Worm (Caenorhabditis elegans) whole organism, L2 larva: ENCODE measurements around the gene srh-22.
A peak's percentile ranks its signal among the peaks of the same experiment; 100 is the strongest.

ENCODE experiments used
- C34F6.9 ChIP-seq: fragments of 150-350 bp; optimal IDR thresholded peaks from 2 replicates; lab custom pipeline; 2014; ENCODE audit warnings: missing biosample characterization, missing genetic modification characterization
- F13H6.1 ChIP-seq: sonication (generic microtip); optimal IDR thresholded peaks from 2 replicates; lab custom pipeline; 2016; ENCODE audit warnings: missing genetic modification characterization, missing compliant biosample characterization
- R02D3.7 ChIP-seq: fragments of 150-350 bp; optimal IDR thresholded peaks from 2 replicates; lab custom pipeline; 2014; ENCODE audit warnings: missing biosample characterization, missing genetic modification characterization
- Y55F3AM.14 ChIP-seq: fragments of 200-800 bp; sonication (Bioruptor generic); optimal IDR thresholded peaks from 2 replicates; lab custom pipeline; 2018; ENCODE audit warnings: mild to moderate bottlenecking, missing genetic modification characterization, missing compliant biosample characterization
- ZK546.5 ChIP-seq: sonication (generic microtip); optimal IDR thresholded peaks from 2 replicates; lab custom pipeline; 2017; ENCODE audit warnings: missing biosample characterization, missing genetic modification characterization
- alr-1 ChIP-seq: fragments of 150-350 bp; optimal IDR thresholded peaks from 2 replicates; lab custom pipeline; 2014; ENCODE audit warnings: missing biosample characterization, missing genetic modification characterization
- aly-2 ChIP-seq: fragments of 150-350 bp; optimal IDR thresholded peaks from 2 replicates; lab custom pipeline; 2014; ENCODE audit warnings: missing biosample characterization, missing genetic modification characterization
- blmp-1 ChIP-seq: sonication (generic microtip); optimal IDR thresholded peaks from 2 replicates; lab custom pipeline; 2017; ENCODE audit warnings: missing genetic modification characterization, mild to moderate bottlenecking, missing compliant biosample characterization, antibody characterized with exemption, moderate library complexity; ENCODE audit not compliant: insufficient read depth
- ceh-16 ChIP-seq: fragments of 150-350 bp; optimal IDR thresholded peaks from 2 replicates; lab custom pipeline; 2014; ENCODE audit warnings: missing biosample characterization, missing genetic modification characterization
- crh-2 ChIP-seq: sonication (generic microtip); optimal IDR thresholded peaks from 2 replicates; lab custom pipeline; 2017; ENCODE audit warnings: missing biosample characterization, missing genetic modification characterization
- egl-27 ChIP-seq: sonication (generic microtip); optimal IDR thresholded peaks from 3 replicates; lab custom pipeline; 2017; ENCODE audit warnings: missing biosample characterization, missing genetic modification reagents, missing genetic modification characterization
- elt-1 ChIP-seq: fragments of 150-350 bp; optimal IDR thresholded peaks from 2 replicates; lab custom pipeline; 2014; ENCODE audit warnings: missing biosample characterization, missing genetic modification characterization
- elt-3 ChIP-seq: sonication (generic microtip); optimal IDR thresholded peaks from 2 replicates; lab custom pipeline; 2017; ENCODE audit warnings: missing biosample characterization, missing genetic modification characterization
- fos-1 ChIP-seq: fragments of 150-350 bp; optimal IDR thresholded peaks from 2 replicates; lab custom pipeline; 2014; ENCODE audit warnings: missing biosample characterization, missing genetic modification characterization
- gmeb-1 ChIP-seq: fragments of 150-350 bp; optimal IDR thresholded peaks from 2 replicates; lab custom pipeline; 2014; ENCODE audit warnings: missing biosample characterization, missing genetic modification characterization
- lin-11 ChIP-seq: fragments of 150-350 bp; sonication (generic microtip); optimal IDR thresholded peaks from 2 replicates; lab custom pipeline; 2014; ENCODE audit warnings: missing biosample characterization, missing genetic modification characterization, inconsistent platforms, mixed read lengths
- lin-13 ChIP-seq: fragments of 150-350 bp; optimal IDR thresholded peaks from 2 replicates; lab custom pipeline; 2014; ENCODE audit warnings: missing biosample characterization, missing genetic modification reagents, missing genetic modification characterization
- lin-39 ChIP-seq: fragments of 150-350 bp; optimal IDR thresholded peaks from 2 replicates; lab custom pipeline; 2014; ENCODE audit warnings: missing biosample characterization, missing genetic modification reagents, missing genetic modification characterization
- lsy-2 ChIP-seq, 2 experiments: fragments of 150-350 bp in 1 of 2; sonication (generic microtip) in 1 of 2; optimal IDR thresholded peaks; 2 replicates each; lab custom pipeline; 2014 to 2017; ENCODE audit warnings: missing biosample characterization in 2 of 2, missing genetic modification characterization in 2 of 2
- mdl-1 ChIP-seq, 2 experiments: fragments of 150-350 bp in 1 of 2; sonication (generic microtip) in 1 of 2; optimal IDR thresholded peaks; 2 replicates each; lab custom pipeline; 2017; ENCODE audit warnings: missing biosample characterization in 2 of 2, missing genetic modification characterization in 2 of 2
- nhr-11 ChIP-seq: fragments of 150-350 bp; optimal IDR thresholded peaks from 2 replicates; lab custom pipeline; 2014; ENCODE audit warnings: missing biosample characterization, missing genetic modification characterization
- nhr-21 ChIP-seq: fragments of 150-350 bp; optimal IDR thresholded peaks from 2 replicates; lab custom pipeline; 2014; ENCODE audit warnings: missing biosample characterization, missing genetic modification characterization
- nhr-23 ChIP-seq: fragments of 150-350 bp; optimal IDR thresholded peaks from 2 replicates; lab custom pipeline; 2014; ENCODE audit warnings: missing biosample characterization, missing genetic modification reagents, missing genetic modification characterization
- nhr-237 ChIP-seq: fragments of 150-350 bp; optimal IDR thresholded peaks from 2 replicates; lab custom pipeline; 2014; ENCODE audit warnings: missing biosample characterization, missing genetic modification characterization
- nhr-25 ChIP-seq: fragments of 150-350 bp; sonication (generic microtip); optimal IDR thresholded peaks from 3 replicates; lab custom pipeline; 2014; ENCODE audit warnings: missing biosample characterization, missing genetic modification characterization
- nhr-6 ChIP-seq: fragments of 150-350 bp; optimal IDR thresholded peaks from 2 replicates; lab custom pipeline; 2014; ENCODE audit warnings: missing biosample characterization, missing genetic modification characterization
- nhr-77 ChIP-seq: fragments of 150-350 bp; optimal IDR thresholded peaks from 2 replicates; lab custom pipeline; 2014; ENCODE audit warnings: missing biosample characterization, missing genetic modification characterization
- sem-4 ChIP-seq: fragments of 150-350 bp; optimal IDR thresholded peaks from 2 replicates; lab custom pipeline; 2014; ENCODE audit warnings: missing biosample characterization, missing genetic modification reagents, missing genetic modification characterization
- sma-9 ChIP-seq, 2 experiments: fragments of 150-350 bp in 1 of 2; sonication (generic microtip) in 1 of 2; optimal IDR thresholded peaks; 2 replicates each; lab custom pipeline; 2014 to 2016; ENCODE audit warnings: missing genetic modification characterization in 2 of 2, mild to moderate bottlenecking in 1 of 2, missing biosample characterization in 1 of 2, missing compliant biosample characterization in 1 of 2, missing genetic modification reagents in 1 of 2, moderate library complexity in 1 of 2
- snpc-4 ChIP-seq: fragments of 150-350 bp; optimal IDR thresholded peaks from 2 replicates; lab custom pipeline; 2014; ENCODE audit warnings: missing biosample characterization, missing genetic modification characterization
- unc-39 ChIP-seq: fragments of 150-350 bp; optimal IDR thresholded peaks from 2 replicates; lab custom pipeline; 2014; ENCODE audit warnings: missing biosample characterization, missing genetic modification characterization
- unc-55 ChIP-seq: fragments of 150-350 bp; sonication (generic microtip); optimal IDR thresholded peaks from 3 replicates; lab custom pipeline; 2014; ENCODE audit warnings: missing biosample characterization, missing genetic modification reagents, missing genetic modification characterization
- unc-62 ChIP-seq: fragments of 150-350 bp; optimal IDR thresholded peaks from 2 replicates; lab custom pipeline; 2014; ENCODE audit warnings: missing biosample characterization, missing genetic modification reagents, missing genetic modification characterization
- zag-1 ChIP-seq: fragments of 150-350 bp; optimal IDR thresholded peaks from 2 replicates; lab custom pipeline; 2014; ENCODE audit warnings: missing biosample characterization, missing genetic modification characterization
- ztf-1 ChIP-seq: fragments of 200-800 bp; sonication (Bioruptor generic); conservative IDR thresholded peaks from 2 replicates; pipeline ENCODE4 v1.3.6; 2022; ENCODE audit warnings: missing genetic modification characterization, missing compliant biosample characterization
- ztf-4 ChIP-seq: fragments of 150-350 bp; optimal IDR thresholded peaks from 2 replicates; lab custom pipeline; 2014; ENCODE audit warnings: missing biosample characterization, missing genetic modification characterization

srh-22 gene

DNA sequence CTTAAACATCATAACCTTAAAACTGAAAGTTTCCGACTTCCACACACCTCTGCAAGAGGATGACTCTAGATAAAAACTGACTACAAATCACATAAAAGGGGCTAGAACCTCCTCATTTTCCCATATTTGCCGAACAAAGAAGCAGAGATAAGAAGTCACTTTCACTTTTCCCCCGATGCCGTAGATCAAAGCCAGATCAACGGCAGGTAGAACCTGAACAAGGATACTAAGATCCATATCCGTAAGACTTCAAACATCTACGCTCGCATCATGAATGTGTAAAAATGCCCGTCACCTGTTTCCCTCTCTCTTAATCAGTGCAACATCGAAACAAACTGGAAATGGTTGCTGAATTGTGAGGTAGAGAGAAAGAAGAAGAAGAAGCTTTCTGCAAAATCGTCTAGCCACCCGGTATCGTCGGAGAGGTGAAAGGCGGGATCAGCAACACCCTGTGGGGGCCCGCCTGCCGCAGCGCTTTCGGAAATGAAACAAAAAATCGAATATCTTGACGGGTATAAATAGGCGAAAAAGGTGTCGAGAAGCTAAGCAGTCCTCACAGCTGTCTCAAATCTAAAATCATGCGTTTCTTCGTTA lies 3.4 kb upstream of the srh-22 start, which contains the start of gene C02E7.6:
Gene C02E7.6, plus strand, starts transcription at position 544 of the 594 bp plus-strand sequence.
- TF ChIP-seq ztf-4 (tag; lab: Kevin White, UChicago): no peak
- peak; percentile 18 for TF ChIP-seq elt-1 (tag; lab: Kevin White, UChicago)
- peak; percentile 12 for TF ChIP-seq nhr-11
- no peak for TF ChIP-seq unc-62 (GFP tag; lab: Kevin White, UChicago)
- TF ChIP-seq ceh-16 (tag; lab: Kevin White, UChicago): no peak
- TF ChIP-seq nhr-77 (tag; lab: Kevin White, UChicago): no peak
- no peak for TF ChIP-seq nhr-237 (tag; lab: Kevin White, UChicago)
- TF ChIP-seq alr-1 (tag; lab: Kevin White, UChicago): no peak
- TF ChIP-seq sma-9 (GFP tag; optimal IDR thresholded peaks at IDR 0.05; lab: Kevin White, UChicago): peak; percentile 23
- TF ChIP-seq sma-9 (tag; optimal IDR thresholded peaks at IDR 0.05; lab: Kevin White, UChicago): no peak
- TF ChIP-seq ztf-1 (GFP tag; lab: Robert Waterston, UW): no peak
- peak; percentile 32 for TF ChIP-seq nhr-21 (tag; lab: Kevin White, UChicago)
- TF ChIP-seq lsy-2 (tag; optimal IDR thresholded peaks at IDR 0.05; lab: Kevin White, UChicago): no peak
- TF ChIP-seq aly-2 (tag; lab: Kevin White, UChicago): no peak
- no peak for TF ChIP-seq nhr-23 (tag; lab: Kevin White, UChicago)
- peak; percentile 94 for TF ChIP-seq blmp-1 (tag; lab: Kevin White, UChicago)
- no peak for TF ChIP-seq lin-11 (tag; lab: Kevin White, UChicago)
- TF ChIP-seq lin-13 (GFP tag; lab: Kevin White, UChicago): no peak
- peak; percentile 90 for TF ChIP-seq nhr-25 (tag; lab: Kevin White, UChicago)
- TF ChIP-seq sem-4 (tag; lab: Kevin White, UChicago): peak; percentile 76
- no peak for TF ChIP-seq unc-39 (tag; lab: Kevin White, UChicago)
- no peak for TF ChIP-seq fos-1 (tag; lab: Kevin White, UChicago)

DNA sequence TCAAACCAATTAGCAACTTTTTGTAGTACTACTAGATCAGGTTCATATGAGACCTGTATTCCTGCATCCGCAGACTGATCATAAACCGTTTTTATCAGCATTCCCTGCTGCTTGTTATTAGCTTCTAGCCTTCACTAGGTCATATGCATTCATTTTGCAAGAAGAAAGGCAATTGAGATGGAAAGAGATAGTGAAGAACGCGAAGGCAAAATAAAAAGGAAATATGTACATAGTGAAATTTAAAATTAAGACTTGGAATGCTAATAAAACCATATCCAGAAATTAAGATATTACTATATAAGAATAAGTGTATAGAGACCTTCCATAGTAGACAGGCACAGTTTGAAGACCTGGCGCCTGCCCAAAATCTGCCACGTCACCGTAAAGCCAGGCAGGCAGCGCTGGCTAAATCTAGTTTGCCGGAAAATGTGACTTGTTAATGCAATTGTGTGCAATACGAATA lies 1.4 kb upstream of the srh-22 start, which contains the start of the genes C02E7.8 and srh-23:
Gene C02E7.8, minus strand, starts transcription at position 101 of the 463 bp plus-strand sequence.
Gene srh-23, plus strand, starts transcription at position 413 of the 463 bp plus-strand sequence.
- TF ChIP-seq C34F6.9 (tag; lab: Kevin White, UChicago) (no peak), lin-13 (GFP tag; lab: Kevin White, UChicago) (no peak), crh-2 (tag; lab: Kevin White, UChicago) (no peak), lin-39 (tag; lab: Kevin White, UChicago) (no peak), Y55F3AM.14 (no peak)
- TF ChIP-seq, all 48 proteins: peak for 0

DNA sequence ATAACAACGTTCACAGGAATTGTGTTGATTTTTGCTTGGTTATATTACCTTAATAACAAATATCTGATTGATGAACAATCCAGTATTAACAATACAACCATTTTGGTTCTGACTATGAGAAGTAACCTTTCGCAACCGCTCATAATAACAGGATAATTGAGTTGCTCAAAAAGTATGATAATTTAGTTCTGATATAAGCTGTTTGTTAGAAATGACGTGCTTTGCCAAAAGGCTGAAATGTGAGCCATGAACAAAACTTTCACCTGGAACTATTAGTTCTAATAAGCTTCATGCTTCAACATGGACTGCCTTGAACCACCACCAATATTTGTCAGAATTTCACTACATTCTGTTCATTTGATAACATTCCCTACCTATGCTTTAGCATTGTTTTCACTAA lies 2.5 kb downstream of the srh-22 start, which contains the start of gene srh-20:
Gene srh-20, plus strand, starts transcription at position 301 of the 400 bp plus-strand sequence.
- TF ChIP-seq zag-1 (tag; lab: Kevin White, UChicago): no peak
- TF ChIP-seq nhr-11: no peak
- no peak for TF ChIP-seq nhr-23 (tag; lab: Kevin White, UChicago)
- no peak for TF ChIP-seq nhr-237 (tag; lab: Kevin White, UChicago)
- no peak for TF ChIP-seq aly-2 (tag; lab: Kevin White, UChicago)
- no peak for TF ChIP-seq alr-1 (tag; lab: Kevin White, UChicago)
- TF ChIP-seq unc-55 (GFP tag; lab: Kevin White, UChicago): no peak
- no peak for TF ChIP-seq lin-39 (tag; lab: Kevin White, UChicago)
- no peak for TF ChIP-seq F13H6.1 (tag; lab: Kevin White, UChicago)
- TF ChIP-seq lin-11 (tag; lab: Kevin White, UChicago): no peak
- TF ChIP-seq nhr-6 (tag; lab: Kevin White, UChicago): no peak
- TF ChIP-seq nhr-77 (tag; lab: Kevin White, UChicago): no peak
- no peak for TF ChIP-seq lsy-2 (tag; optimal IDR thresholded peaks at IDR 0.05; lab: Kevin White, UChicago)
- no peak for TF ChIP-seq ZK546.5 (tag; lab: Kevin White, UChicago)
- TF ChIP-seq ceh-16 (tag; lab: Kevin White, UChicago): no peak
- TF ChIP-seq elt-3 (tag; lab: Kevin White, UChicago): no peak

DNA sequence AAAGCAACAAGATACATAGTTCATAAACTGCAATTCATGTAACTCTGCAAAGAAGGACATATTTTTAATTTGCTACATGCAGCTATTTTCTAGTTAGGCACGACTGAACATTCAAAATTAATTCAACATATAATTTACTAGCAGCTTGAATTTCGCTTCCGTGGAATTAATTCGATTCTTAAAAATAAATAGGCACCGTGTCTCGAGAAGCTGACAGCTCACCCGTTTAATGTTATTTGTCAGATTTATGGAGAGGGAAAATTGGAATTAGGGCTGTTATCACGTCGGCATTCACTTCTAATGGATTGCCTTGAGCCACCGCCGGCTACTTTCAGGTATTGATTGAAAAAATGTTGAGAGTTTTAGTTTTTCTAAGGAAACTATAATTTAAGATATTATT lies 4.2 kb downstream of the srh-22 start, which contains the start of gene srh-21:
Gene srh-21, plus strand, starts transcription at position 301 of the 400 bp plus-strand sequence.
- TF ChIP-seq unc-39 (tag; lab: Kevin White, UChicago) (no peak), crh-2 (tag; lab: Kevin White, UChicago) (no peak), snpc-4 (tag; lab: Kevin White, UChicago) (no peak), gmeb-1 (tag; lab: Kevin White, UChicago) (no peak), lin-13 (GFP tag; lab: Kevin White, UChicago) (no peak), R02D3.7 (no peak), egl-27 (no peak), mdl-1 (tag; optimal IDR thresholded peaks at IDR 0.05; lab: Kevin White, UChicago) (no peak)
